Worm (Caenorhabditis elegans) whole organism, young adult: ENCODE results near the gene nspc-1.
"Not testable (repeated sequence)": the region's sequence is repeated elsewhere in the genome, so short reads cannot be mapped to it uniquely, and the experiment has no call there.

Experiments
- B0261.1 ChIP-seq: sonication (generic microtip); optimal IDR thresholded peaks from 2 replicates; lab custom pipeline; 2016; ENCODE audit warnings: mild to moderate bottlenecking, missing genetic modification characterization, moderate library complexity, missing compliant biosample characterization
- C17E4.6 ChIP-seq: fragments of 200-800 bp; sonication (Bioruptor generic); IDR thresholded peaks from 2 replicates; pipeline ENCODE4 v1.3.6; 2022; ENCODE audit warnings: missing genetic modification reagents, missing genetic modification characterization, missing compliant biosample characterization
- F33H1.4 ChIP-seq: fragments of 200-800 bp; sonication (Bioruptor generic); IDR thresholded peaks from 2 replicates; pipeline ENCODE4 v1.3.6; 2022; ENCODE audit warnings: missing genetic modification reagents, missing genetic modification characterization, missing compliant biosample characterization
- F52B5.7 ChIP-seq: sonication (generic microtip); optimal IDR thresholded peaks from 2 replicates; lab custom pipeline; 2016; ENCODE audit warnings: mild to moderate bottlenecking, missing genetic modification characterization, missing compliant biosample characterization
- F57A8.1 ChIP-seq: fragments of 200-800 bp; sonication (Bioruptor generic); optimal IDR thresholded peaks from 2 replicates; lab custom pipeline; 2018; ENCODE audit warnings: mild to moderate bottlenecking, missing genetic modification characterization, moderate library complexity, missing compliant biosample characterization
- Y53F4B.3 ChIP-seq: fragments of 200-800 bp; sonication (Bioruptor generic); IDR thresholded peaks from 2 replicates; pipeline ENCODE4 v1.3.6; 2022; ENCODE audit warnings: missing genetic modification reagents, missing genetic modification characterization, missing compliant biosample characterization
- Y53G8AR.9 ChIP-seq: fragments of 200-800 bp; sonication (Bioruptor generic); conservative IDR thresholded peaks from 2 replicates; pipeline ENCODE4 v1.3.6; 2022; ENCODE audit warnings: missing genetic modification reagents, missing genetic modification characterization, missing compliant biosample characterization
- Y56A3A.18 ChIP-seq: fragments of 200-800 bp; sonication (Bioruptor generic); IDR thresholded peaks from 2 replicates; pipeline ENCODE4 v1.3.6; 2022; ENCODE audit warnings: missing genetic modification reagents, missing genetic modification characterization, missing compliant biosample characterization
- akir-1 ChIP-seq: fragments of 200-800 bp; sonication (Bioruptor generic); optimal IDR thresholded peaks from 2 replicates; lab custom pipeline; 2018; ENCODE audit warnings: mild to moderate bottlenecking, missing genetic modification characterization, moderate library complexity, missing compliant biosample characterization
- aptf-2 ChIP-seq: fragments of 200-800 bp; sonication (Bioruptor generic); conservative IDR thresholded peaks from 2 replicates; pipeline ENCODE4 v1.3.6; 2022; ENCODE audit warnings: missing genetic modification reagents, missing genetic modification characterization, missing compliant biosample characterization
- atf-7 ChIP-seq: sonication (generic microtip); optimal IDR thresholded peaks from 2 replicates; lab custom pipeline; 2017; ENCODE audit warnings: mild to moderate bottlenecking, missing genetic modification characterization, missing compliant biosample characterization
- ccch-3 ChIP-seq: fragments of 200-800 bp; sonication (Bioruptor generic); optimal IDR thresholded peaks from 2 replicates; lab custom pipeline; 2018; ENCODE audit warnings: mild to moderate bottlenecking, missing genetic modification characterization, missing compliant biosample characterization
- ceh-100 ChIP-seq: fragments of 200-800 bp; sonication (Bioruptor generic); IDR thresholded peaks from 2 replicates; pipeline ENCODE4 v1.3.6; 2022; ENCODE audit warnings: missing genetic modification reagents, missing genetic modification characterization, missing compliant biosample characterization
- ceh-58 ChIP-seq: fragments of 200-800 bp; sonication (Bioruptor generic); IDR thresholded peaks from 2 replicates; pipeline ENCODE4 v1.3.6; 2022; ENCODE audit warnings: missing genetic modification characterization, missing compliant biosample characterization
- die-1 ChIP-seq: sonication (generic microtip); optimal IDR thresholded peaks from 2 replicates; lab custom pipeline; 2016; ENCODE audit warnings: missing genotype, mild to moderate bottlenecking, missing genetic modification characterization, missing compliant biosample characterization
- efl-1 ChIP-seq: fragments of 150-350 bp; optimal IDR thresholded peaks from 2 replicates; lab custom pipeline; 2014; ENCODE audit warnings: missing biosample characterization, missing genetic modification reagents, missing genetic modification characterization
- fkh-3 ChIP-seq: sonication (generic microtip); optimal IDR thresholded peaks from 2 replicates; lab custom pipeline; 2016; ENCODE audit warnings: mild to moderate bottlenecking, missing genetic modification characterization, missing compliant biosample characterization
- lin-35 ChIP-seq, 3 experiments: fragments of 150-350 bp in 2 of 3; sonication (generic microtip) in 1 of 3; optimal IDR thresholded peaks; 2 replicates each; lab custom pipeline; 2014 to 2018; ENCODE audit warnings: missing biosample characterization in 3 of 3, missing genetic modification characterization in 3 of 3, missing genetic modification reagents in 3 of 3
- lin-40 ChIP-seq: sonication (generic microtip); optimal IDR thresholded peaks from 2 replicates; lab custom pipeline; 2016; ENCODE audit warnings: missing genetic modification characterization, mild to moderate bottlenecking, missing compliant biosample characterization, missing genotype, missing genetic modification reagents
- madf-8 ChIP-seq: fragments of 200-800 bp; sonication (Bioruptor generic); conservative IDR thresholded peaks from 2 replicates; pipeline ENCODE4 v1.3.6; 2022; ENCODE audit warnings: missing genetic modification reagents, missing genetic modification characterization, missing compliant biosample characterization
- mcd-1 ChIP-seq: fragments of 200-800 bp; sonication (Bioruptor generic); IDR thresholded peaks from 2 replicates; pipeline ENCODE4 v1.3.6; 2022; ENCODE audit warnings: missing genetic modification reagents, missing genetic modification characterization, missing compliant biosample characterization
- nfyb-1 ChIP-seq: fragments of 200-800 bp; sonication (Bioruptor generic); IDR thresholded peaks from 2 replicates; pipeline ENCODE4 v1.3.6; 2022; ENCODE audit warnings: missing genetic modification reagents, missing genetic modification characterization, missing compliant biosample characterization
- pbrm-1 ChIP-seq: fragments of 200-800 bp; sonication (Bioruptor generic); IDR thresholded peaks from 2 replicates; pipeline ENCODE4 v1.3.6; 2022; ENCODE audit warnings: missing genetic modification reagents, missing genetic modification characterization, missing compliant biosample characterization
- rpc-1 ChIP-seq, 2 experiments: fragments of 150-350 bp in 1 of 2; sonication (generic microtip) in 1 of 2; optimal IDR thresholded peaks; 2 replicates each; lab custom pipeline; 2014 to 2018; ENCODE audit warnings: missing biosample characterization in 1 of 2, missing genetic modification characterization in 1 of 2, missing genetic modification reagents in 1 of 2, missing genotype in 1 of 2
- sdz-38 ChIP-seq: sonication (generic microtip); optimal IDR thresholded peaks from 2 replicates; lab custom pipeline; 2016; ENCODE audit warnings: missing genotype, missing genetic modification characterization, missing compliant biosample characterization
- snpc-3.4 ChIP-seq: sonication (generic microtip); optimal IDR thresholded peaks from 2 replicates; lab custom pipeline; 2017; ENCODE audit warnings: missing genetic modification characterization, mild to moderate bottlenecking, missing compliant biosample characterization, antibody characterized with exemption, moderate library complexity, missing genotype, missing genetic modification reagents
- tbp1 ChIP-seq: fragments of 200-800 bp; sonication (Bioruptor generic); optimal IDR thresholded peaks from 2 replicates; lab custom pipeline; 2018; ENCODE audit warnings: mild to moderate bottlenecking, missing genetic modification characterization, missing compliant biosample characterization
- tbx-9 ChIP-seq: sonication (generic microtip); optimal IDR thresholded peaks from 2 replicates; lab custom pipeline; 2016; ENCODE audit warnings: borderline replicate concordance, missing genetic modification characterization, inconsistent platforms, missing compliant biosample characterization
- unc-130 ChIP-seq: sonication (generic microtip); optimal IDR thresholded peaks from 2 replicates; lab custom pipeline; 2016; ENCODE audit warnings: missing genetic modification reagents, missing genetic modification characterization, missing compliant biosample characterization
- unc-62 ChIP-seq: fragments of 150-350 bp; optimal IDR thresholded peaks from 2 replicates; lab custom pipeline; 2014; ENCODE audit warnings: missing biosample characterization, missing genetic modification reagents, missing genetic modification characterization
- xnd-1 ChIP-seq: sonication (generic microtip); optimal IDR thresholded peaks from 2 replicates; lab custom pipeline; 2016; ENCODE audit warnings: missing genotype, missing genetic modification reagents, missing genetic modification characterization, missing compliant biosample characterization

nspc-1 gene

DNA sequence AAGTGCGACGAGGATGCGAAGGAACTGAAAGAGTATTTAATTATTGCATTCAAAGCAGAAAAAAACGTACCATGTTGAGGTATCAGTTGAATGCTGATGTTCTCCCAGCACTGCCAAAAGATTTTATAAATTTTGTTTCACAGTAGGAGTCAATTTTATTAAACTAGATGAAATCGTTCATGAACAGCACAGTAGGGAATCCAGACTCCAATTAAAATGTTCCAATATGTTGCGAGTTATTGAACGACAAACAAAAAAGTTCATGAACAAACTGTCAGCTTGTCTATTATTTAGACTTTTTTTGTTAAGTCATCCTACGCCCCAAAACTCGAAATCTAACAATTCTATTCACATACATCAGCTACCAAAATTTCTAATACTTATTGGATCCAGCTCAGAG lies at the start of gene nspc-1:
nspc-1 (minus strand) TSS at position 101 of the 400 bp plus-strand sequence.
- not testable (repeated sequence) for TF ChIP-seq nfyb-1 (GFP tag; lab: Robert Waterston, UW); Y53G8AR.9 (GFP tag; lab: Robert Waterston, UW); snpc-3.4 (tag; lab: Kevin White, UChicago)

DNA sequence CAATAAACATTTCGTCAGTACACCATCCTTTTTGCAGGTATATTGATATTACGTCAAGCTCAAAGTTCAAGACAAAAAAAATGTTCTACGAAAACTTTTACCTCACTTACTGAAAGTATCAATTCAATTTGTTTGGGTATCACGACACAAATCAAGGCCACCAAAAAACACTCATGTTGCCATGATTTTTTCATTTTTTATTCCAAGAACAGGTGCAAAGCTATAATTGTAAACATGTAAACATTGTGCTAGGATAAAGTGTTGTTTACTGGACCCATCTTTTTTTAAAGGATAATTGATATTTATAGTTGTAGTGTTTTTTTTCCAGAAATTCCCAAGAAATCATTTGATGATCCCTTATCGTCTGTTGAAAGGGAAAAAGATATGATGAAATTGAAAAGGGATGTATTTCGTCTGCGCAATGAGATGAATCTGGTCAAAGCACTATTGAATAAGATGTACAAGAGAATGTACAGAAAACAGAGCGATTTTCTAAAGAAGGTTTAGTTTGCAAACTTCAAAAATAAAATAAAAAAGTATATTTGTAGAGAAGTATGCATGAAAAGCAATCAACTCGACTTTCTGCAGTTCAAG lies 48.0 kb upstream of the nspc-1 start:
- TF ChIP-seq atf-7 (tag; lab: Kevin White, UChicago) (no peak), ceh-58 (GFP tag; lab: Robert Waterston, UW) (no peak), lin-35 (GFP tag; optimal IDR thresholded peaks at IDR 0.05; lab: Kevin White, UChicago) (no peak), snpc-3.4 (tag; lab: Kevin White, UChicago) (no peak), C17E4.6 (GFP tag; lab: Robert Waterston, UW) (no peak)

DNA sequence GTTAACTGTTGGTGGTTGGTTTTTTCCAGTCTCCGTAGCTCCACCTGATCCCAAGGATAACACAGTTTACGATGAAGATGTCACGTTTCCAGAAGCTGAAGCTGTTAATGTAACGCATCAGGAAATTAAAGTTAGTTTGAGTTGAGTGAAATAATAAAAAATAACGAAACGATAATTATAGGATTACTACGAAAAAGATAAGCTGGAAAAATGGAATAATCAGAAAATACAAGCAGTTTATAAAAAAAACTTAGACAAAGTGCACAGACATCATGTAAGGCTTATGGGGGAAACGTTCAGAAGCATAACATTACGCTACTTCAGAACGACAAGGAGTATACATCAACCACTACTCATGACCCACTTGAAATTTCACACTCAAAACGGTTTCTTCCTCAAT lies 46.5 kb upstream of the nspc-1 start, which contains the start of gene F18E9.8:
F18E9.8 (minus strand) TSS at position 101 of the 400 bp plus-strand sequence.
- no peak for TF ChIP-seq pbrm-1
- TF ChIP-seq tbx-9 (tag; lab: Kevin White, UChicago): no peak
- no peak for TF ChIP-seq ceh-58 (GFP tag; lab: Robert Waterston, UW)
- no peak for TF ChIP-seq lin-35 (GFP tag; optimal IDR thresholded peaks at IDR 0.05; lab: Kevin White, UChicago)
- no peak for TF ChIP-seq unc-62 (GFP tag; lab: Kevin White, UChicago)
- TF ChIP-seq akir-1 (GFP tag; lab: Kevin White, UChicago): no peak
- TF ChIP-seq F52B5.7 (tag; lab: Kevin White, UChicago): no peak
- TF ChIP-seq mcd-1 (GFP tag; lab: Robert Waterston, UW): no peak
- TF ChIP-seq fkh-3 (tag; lab: Kevin White, UChicago): no peak
- no peak for TF ChIP-seq madf-8 (GFP tag; lab: Robert Waterston, UW)
- TF ChIP-seq rpc-1 (optimal IDR thresholded peaks at IDR 0.05; lab: Kevin White, UChicago): no peak
- no peak for TF ChIP-seq rpc-1 (tag; optimal IDR thresholded peaks at IDR 0.05; lab: Kevin White, UChicago)
- TF ChIP-seq Y53F4B.3: no peak

DNA sequence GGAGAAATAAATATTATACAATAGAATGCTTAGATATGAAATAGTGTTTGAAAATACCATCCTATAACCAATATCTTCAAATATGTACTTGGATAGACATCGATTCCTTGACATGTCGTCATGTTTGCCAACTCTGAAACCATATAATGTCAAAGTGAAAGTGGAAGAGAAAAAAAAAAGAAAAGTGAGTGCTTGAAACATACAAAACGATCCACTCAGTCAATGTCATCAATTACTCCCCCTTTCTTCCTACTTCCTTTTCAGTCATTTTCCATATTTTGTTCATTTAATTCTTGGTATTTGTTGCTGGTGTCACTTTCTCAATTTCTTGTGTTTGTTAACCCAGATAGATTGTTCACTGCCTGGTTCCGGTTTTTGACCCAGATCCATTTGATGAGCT lies 45.3 kb upstream of the nspc-1 start, which contains the start of gene F18E9.4:
F18E9.4 (plus strand) TSS at position 301 of the 400 bp plus-strand sequence.
- TF ChIP-seq aptf-2 (GFP tag; lab: Robert Waterston, UW) (no peak), unc-130 (no peak), lin-40 (tag; lab: Kevin White, UChicago) (no peak), sdz-38 (tag; lab: Kevin White, UChicago) (no peak), efl-1 (GFP tag; lab: Kevin White, UChicago) (no peak), xnd-1 (no peak), ccch-3 (GFP tag; lab: Kevin White, UChicago) (no peak), snpc-3.4 (tag; lab: Kevin White, UChicago) (no peak), F33H1.4 (no peak), lin-35 (GFP tag; optimal IDR thresholded peaks at IDR 0.05; lab: Kevin White, UChicago) (no peak), ceh-100 (GFP tag; lab: Robert Waterston, UW) (no peak), F57A8.1 (no peak), Y56A3A.18 (GFP tag; lab: Robert Waterston, UW) (no peak), fkh-3 (tag; lab: Kevin White, UChicago) (no peak)

DNA sequence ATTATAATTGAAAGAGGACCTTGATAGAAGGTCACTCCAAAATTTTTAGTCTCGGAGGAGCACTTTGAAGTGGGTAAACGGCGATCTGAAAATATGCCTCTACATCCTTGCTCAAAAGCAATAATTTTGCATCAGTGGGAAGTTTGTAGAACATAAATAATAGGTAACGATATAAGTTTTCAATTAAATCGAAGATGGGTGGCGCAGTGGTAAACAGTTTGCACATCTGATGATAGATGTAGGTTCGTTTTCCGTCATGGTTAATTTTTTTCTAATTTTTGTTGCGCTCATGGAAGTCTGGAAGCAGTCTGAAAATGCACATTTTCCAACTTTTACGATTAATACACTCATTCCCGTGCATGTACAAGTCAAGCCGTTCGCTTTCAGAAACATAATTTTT lies 42.9 kb upstream of the nspc-1 start:
- TF ChIP-seq B0261.1 (tag; lab: Kevin White, UChicago) (peak; percentile 56), die-1 (peak; percentile 7), tbp1 (GFP tag; lab: Kevin White, UChicago) (peak; percentile 82), rpc-1 (optimal IDR thresholded peaks at IDR 0.05; lab: Kevin White, UChicago) (peak; percentile 45), rpc-1 (tag; optimal IDR thresholded peaks at IDR 0.05; lab: Kevin White, UChicago) (peak; percentile 69)
